Worm (Caenorhabditis elegans): Measurements from ENCODE around the gene fbxa-59.

The fbxa-59 gene

ce11 chrIII:938569-938968 is 4.7 kb downstream of the fbxa-59 start, which contains the start of gene fbxa-22:
TSS of gene fbxa-22 (plus strand) at chrIII:938869.
- TF ChIP-seq fkh-2 (tag; optimal IDR thresholded peaks at IDR 0.05): no peak
- TF ChIP-seq unc-62 (GFP tag; optimal IDR thresholded peaks at IDR 0.05): no peak
- no peak for TF ChIP-seq nhr-43 (tag; optimal IDR thresholded peaks at IDR 0.05; ENCODE audit: poor library complexity, severe bottlenecking)
- no peak for TF ChIP-seq ZK546.5 (tag; optimal IDR thresholded peaks at IDR 0.05)
- TF ChIP-seq ceh-28 (tag; optimal IDR thresholded peaks at IDR 0.05): no peak
- TF ChIP-seq unc-39 (tag; optimal IDR thresholded peaks at IDR 0.05): no peak
- no peak for TF ChIP-seq elt-1 (tag; optimal IDR thresholded peaks at IDR 0.05)
- TF ChIP-seq nhr-237 (tag; optimal IDR thresholded peaks at IDR 0.05): no peak
- TF ChIP-seq tbx-2 (tag; optimal IDR thresholded peaks at IDR 0.05): no peak
- no peak for TF ChIP-seq ztf-4 (tag; optimal IDR thresholded peaks at IDR 0.05)
- no peak for TF ChIP-seq nhr-11 (tag; optimal IDR thresholded peaks at IDR 0.05)
- no peak for TF ChIP-seq nhr-28 (tag; optimal IDR thresholded peaks at IDR 0.05)
- no peak for TF ChIP-seq fkh-10 (GFP tag; optimal IDR thresholded peaks at IDR 0.05)
- TF ChIP-seq elt-3 (tag; optimal IDR thresholded peaks at IDR 0.05): no peak
- TF ChIP-seq nhr-12 (tag; optimal IDR thresholded peaks at IDR 0.05): no peak
- TF ChIP-seq egl-5 (tag; optimal IDR thresholded peaks at IDR 0.05): no peak

DNA sequence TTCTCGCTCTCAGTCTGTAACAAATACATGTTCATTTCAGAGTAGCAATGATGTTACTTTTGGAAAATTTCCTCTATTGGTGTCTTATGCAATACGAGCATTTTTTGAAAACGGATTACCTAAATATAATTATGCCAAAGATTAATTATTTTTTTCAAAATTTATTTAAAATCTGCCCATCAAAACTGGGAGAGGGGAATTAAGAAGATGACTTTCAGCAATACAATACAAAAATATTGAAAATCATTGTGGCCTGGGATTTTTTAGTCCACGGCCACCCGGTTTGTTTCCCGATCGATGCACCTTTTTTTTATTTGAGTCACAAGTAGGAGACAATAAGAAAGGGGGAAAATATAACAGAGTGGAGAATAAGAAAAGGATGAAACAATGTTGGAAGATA is 5.3 kb downstream of the fbxa-59 start, which contains the start of gene fbxa-56:
TSS of gene fbxa-56 (minus strand) at position 101 of the 400 bp plus-strand sequence.
- TF ChIP-seq fkh-2 (tag; optimal IDR thresholded peaks at IDR 0.05) (no peak), R02D3.7 (tag; optimal IDR thresholded peaks at IDR 0.05) (no peak), nhr-77 (tag; optimal IDR thresholded peaks at IDR 0.05) (no peak), nhr-25 (tag; optimal IDR thresholded peaks at IDR 0.05) (no peak), nhr-23 (tag; optimal IDR thresholded peaks at IDR 0.05) (no peak), ceh-9 (tag; optimal IDR thresholded peaks at IDR 0.05) (no peak)

ce11 chrIII:936037-936507 is 7.2 kb downstream of the fbxa-59 start, which contains the start of gene fbxa-55:
TSS of gene fbxa-55 (minus strand) at chrIII:936087.
- TF ChIP-seq nhr-43 (tag; optimal IDR thresholded peaks at IDR 0.05; ENCODE audit: poor library complexity, severe bottlenecking) (no peak), zag-1 (tag; optimal IDR thresholded peaks at IDR 0.05) (no peak), hmg-11 (tag; optimal IDR thresholded peaks at IDR 0.05) (no peak), lin-15B (tag; optimal IDR thresholded peaks at IDR 0.05) (no peak), pqm-1 (tag; optimal IDR thresholded peaks at IDR 0.05) (peak; percentile 35), unc-39 (tag; optimal IDR thresholded peaks at IDR 0.05) (no peak), elt-2 (tag; optimal IDR thresholded peaks at IDR 0.05) (peak; percentile 84), ceh-9 (tag; optimal IDR thresholded peaks at IDR 0.05) (no peak)

- no peak for TF ChIP-seq egl-5 (tag; optimal IDR thresholded peaks at IDR 0.05)
- TF ChIP-seq zag-1 (tag; optimal IDR thresholded peaks at IDR 0.05): no peak
- no peak for TF ChIP-seq mml-1 (tag; optimal IDR thresholded peaks at IDR 0.05)
- no peak for TF ChIP-seq nfya-1 (tag; optimal IDR thresholded peaks at IDR 0.05; ENCODE audit: insufficient read depth)
- TF ChIP-seq ama-1 (optimal IDR thresholded peaks at IDR 0.05): no peak
- no peak for TF ChIP-seq fos-1 (tag; optimal IDR thresholded peaks at IDR 0.05)
- no peak for TF ChIP-seq lin-39 (tag; optimal IDR thresholded peaks at IDR 0.05)
- no peak for TF ChIP-seq nhr-237 (tag; optimal IDR thresholded peaks at IDR 0.05)
Observed at ce11 chrIII:926216-926615, 17.1 kb downstream of the fbxa-59 start, which contains the start of gene pef-1. TSS of gene pef-1 (minus strand) at chrIII:926316.

ce11 chrIII:919322-919721 is 24.0 kb downstream of the fbxa-59 start, which contains the start of gene F23H11.7:
TSS of gene F23H11.7 (minus strand) at chrIII:919422.
- TF ChIP-seq nhr-77 (tag; optimal IDR thresholded peaks at IDR 0.05): no peak

DNA sequence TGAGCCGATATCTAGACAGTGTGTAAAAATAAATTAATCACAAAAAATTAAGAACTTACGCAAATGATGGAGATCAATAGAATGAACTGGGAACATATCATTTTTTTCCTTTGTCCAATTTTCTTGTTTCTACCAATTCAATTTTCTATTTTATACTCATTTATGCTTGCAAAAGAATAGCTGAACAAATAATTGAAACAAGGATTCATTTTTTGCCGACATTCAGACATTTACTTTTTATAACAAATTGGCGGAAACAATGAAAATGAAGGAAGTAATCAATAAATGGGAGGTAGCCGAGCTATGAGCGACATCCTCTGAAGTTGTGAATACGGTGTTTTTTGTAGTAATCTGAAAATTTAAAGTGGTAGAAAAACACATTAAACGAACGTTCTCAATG is 26.4 kb downstream of the fbxa-59 start, which contains the start of gene idpp-13:
TSS of gene idpp-13 (minus strand) at position 101 of the 400 bp plus-strand sequence.
- TF ChIP-seq mml-1 (tag; optimal IDR thresholded peaks at IDR 0.05) (no peak), R02D3.7 (tag; optimal IDR thresholded peaks at IDR 0.05) (no peak), fos-1 (tag; optimal IDR thresholded peaks at IDR 0.05) (no peak), ztf-4 (tag; optimal IDR thresholded peaks at IDR 0.05) (no peak), nhr-67 (tag; optimal IDR thresholded peaks at IDR 0.05) (no peak), lin-39 (tag; optimal IDR thresholded peaks at IDR 0.05) (no peak), nfya-1 (tag; optimal IDR thresholded peaks at IDR 0.05; ENCODE audit: insufficient read depth) (no peak), ztf-11 (tag; optimal IDR thresholded peaks at IDR 0.05) (no peak), jun-1 (tag; optimal IDR thresholded peaks at IDR 0.05) (no peak), nhr-76 (tag; optimal IDR thresholded peaks at IDR 0.05) (no peak), egl-5 (tag; optimal IDR thresholded peaks at IDR 0.05) (no peak), nhr-11 (tag; optimal IDR thresholded peaks at IDR 0.05) (no peak), nhr-43 (tag; optimal IDR thresholded peaks at IDR 0.05; ENCODE audit: poor library complexity, severe bottlenecking) (no peak), ceh-16 (tag; optimal IDR thresholded peaks at IDR 0.05) (no peak)

All from whole organism, L3 larva.